Fruit fly (Drosophila melanogaster) whole organism, wandering third instar larva: ENCODE measurements around the gene beat-Ib.

Source experiments
- Jra ChIP-seq: sonication (Bioruptor generic); optimal IDR thresholded peaks from 2 replicates; lab custom pipeline; 2016; ENCODE audit warnings: missing biosample characterization, missing genetic modification characterization
- OdsH ChIP-seq: fragments of 200-800 bp; sonication (Bioruptor generic); optimal IDR thresholded peaks from 2 replicates; lab custom pipeline; 2016; ENCODE audit warnings: missing biosample characterization, mild to moderate bottlenecking, missing genetic modification characterization
- dsf ChIP-seq: sonication (Bioruptor generic); optimal IDR thresholded peaks from 2 replicates; lab custom pipeline; 2016; ENCODE audit warnings: missing biosample characterization, missing genetic modification characterization, borderline replicate concordance
- jim ChIP-seq: fragments of 175-275, 200-325 bp; sonication (Bioruptor generic); optimal IDR thresholded peaks from 2 replicates; lab custom pipeline; 2016; ENCODE audit warnings: missing biosample characterization, mild to moderate bottlenecking, missing genetic modification characterization
- pan ChIP-seq: fragments of >200 bp; optimal IDR thresholded peaks from 2 replicates; lab custom pipeline; 2017

DNA sequence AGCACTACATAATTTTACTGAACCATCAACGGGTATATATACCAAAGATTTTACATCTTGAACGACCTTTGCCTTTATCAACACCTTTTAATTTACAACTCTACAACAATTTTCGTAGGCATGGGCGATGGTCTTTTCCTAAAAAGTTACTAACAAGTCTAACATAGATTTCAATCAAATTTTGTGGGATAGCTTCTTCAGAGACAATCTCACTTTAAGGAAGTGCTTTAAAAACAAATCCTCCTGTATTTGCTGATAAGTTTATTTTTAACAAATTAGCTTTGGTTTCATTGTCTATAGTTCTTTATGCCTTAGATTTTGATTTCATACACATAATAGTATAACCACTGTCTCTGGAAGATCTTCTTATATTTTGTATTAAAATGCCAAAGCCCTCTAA is 4.7 kb downstream of the beat-Ib start, which contains the start of gene CG18063:
- TF ChIP-seq Jra (no peak), pan (lab: Kevin White, UChicago) (no peak), OdsH (no peak), jim (no peak), dsf (GFP tag; lab: Kevin White, UChicago) (no peak)
